Worm (Caenorhabditis elegans): ENCODE measurements around the gene F49E2.5.

F49E2.5 gene

DNA sequence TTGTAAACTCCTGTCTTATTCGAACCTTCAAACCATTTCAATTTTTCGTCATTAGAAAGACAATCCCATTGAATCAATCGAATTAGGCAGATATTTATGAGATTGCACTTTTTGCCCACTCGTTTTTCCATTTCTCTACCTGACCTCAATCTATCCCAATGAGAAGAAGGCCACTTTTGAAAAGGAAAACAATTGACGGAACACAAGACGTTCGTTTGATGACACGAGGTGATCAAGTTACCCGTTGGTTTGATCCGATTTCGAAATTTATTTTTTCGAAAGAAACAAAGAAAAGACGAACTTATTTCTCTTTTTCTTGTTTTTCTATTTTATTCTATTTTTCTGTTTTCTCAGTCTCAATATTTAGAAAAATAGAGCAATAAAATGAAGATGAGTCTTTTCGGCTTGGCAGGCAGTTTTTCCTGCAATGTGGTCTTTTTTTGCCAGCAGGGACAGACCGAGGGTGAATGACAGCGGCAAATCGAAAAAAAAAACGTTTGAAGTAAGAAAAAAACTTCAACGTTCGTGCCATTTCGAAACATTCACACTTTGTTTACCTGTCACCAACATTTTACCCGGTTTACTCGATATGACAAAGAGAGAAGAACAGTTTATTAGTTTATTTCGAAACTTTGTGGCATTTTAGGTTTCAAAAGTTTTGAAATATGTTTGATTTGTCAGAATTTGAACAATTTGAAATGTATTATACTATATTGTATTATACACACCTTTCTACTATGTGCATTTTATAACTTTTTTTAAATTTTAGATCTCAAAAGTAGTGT is 4.8 kb downstream of the F49E2.5 start:
- TF ChIP-seq blmp-1 (tag; optimal IDR thresholded peaks at IDR 0.05) (peak; percentile 53), ets-5 (GFP tag; IDR thresholded peaks at IDR 0.05) (no peak), nhr-85 (tag) (peak; percentile 59), nhr-90 (tag; optimal IDR thresholded peaks at IDR 0.05; ENCODE audit: poor library complexity) (no peak), efl-1 (optimal IDR thresholded peaks at IDR 0.05) (no peak), efl-1 (GFP tag; optimal IDR thresholded peaks at IDR 0.05 in 1 of 2) (peak in 1 of 2 experiments; percentile 64)

DNA sequence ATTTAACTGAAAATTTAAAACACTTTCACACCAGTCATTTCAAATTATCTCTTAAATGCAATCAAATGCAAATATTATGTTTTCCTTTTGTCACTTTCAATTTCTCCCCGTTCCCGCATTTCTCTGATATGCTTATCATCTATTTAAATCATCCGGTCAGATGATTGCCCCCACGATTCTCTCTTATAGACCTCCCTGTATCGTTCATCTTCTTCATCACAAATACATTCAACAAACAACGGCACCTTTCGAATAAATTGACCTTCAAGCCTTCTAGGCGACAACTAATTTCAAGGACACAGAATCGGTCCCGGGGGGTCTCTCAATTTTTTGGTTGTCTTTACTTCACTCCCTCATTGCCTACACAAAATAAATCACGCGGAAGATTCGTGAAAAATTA is 5.4 kb downstream of the F49E2.5 start:
- TF ChIP-seq nhr-85 (tag): peak; percentile 98
- TF ChIP-seq nhr-84 (tag; optimal IDR thresholded peaks at IDR 0.05): no peak
- no peak for TF ChIP-seq C34B4.2 (tag; optimal IDR thresholded peaks at IDR 0.05)
- no peak for TF ChIP-seq nhr-12 (tag; optimal IDR thresholded peaks at IDR 0.05)
- TF ChIP-seq isw-1 (GFP tag; IDR thresholded peaks at IDR 0.05): no peak
- TF ChIP-seq nhr-28 (tag; optimal IDR thresholded peaks at IDR 0.05): no peak
- peak; percentile 90 for TF ChIP-seq lin-14 (GFP tag; optimal IDR thresholded peaks at IDR 0.05)
- TF ChIP-seq nhr-90 (tag; optimal IDR thresholded peaks at IDR 0.05; ENCODE audit: poor library complexity): peak; percentile 73
- TF ChIP-seq unc-30 (tag; optimal IDR thresholded peaks at IDR 0.05): no peak
- no peak for TF ChIP-seq mab-9 (GFP tag; IDR thresholded peaks at IDR 0.05)
- peak in 1 of 2 experiments; percentile 26 for TF ChIP-seq mdl-1 (tag; optimal IDR thresholded peaks at IDR 0.05)
- peak; percentile 76 for TF ChIP-seq mep-1 (tag; optimal IDR thresholded peaks at IDR 0.05)
- TF ChIP-seq elt-2 (tag; optimal IDR thresholded peaks at IDR 0.05): peak; percentile 65
- TF ChIP-seq fkh-4 (tag; optimal IDR thresholded peaks at IDR 0.05; ENCODE audit: borderline replicate concordance): no peak
- TF ChIP-seq sup-37 (GFP tag; optimal IDR thresholded peaks at IDR 0.05): no peak
- peak; percentile 78 for TF ChIP-seq nhr-71 (tag; optimal IDR thresholded peaks at IDR 0.05)
- peak; percentile 29 for TF ChIP-seq nhr-47 (tag; optimal IDR thresholded peaks at IDR 0.05)
- no peak for TF ChIP-seq sptf-1 (tag; optimal IDR thresholded peaks at IDR 0.05)
- no peak for TF ChIP-seq unc-130 (tag; optimal IDR thresholded peaks at IDR 0.05)
- no peak for TF ChIP-seq fos-1 (tag; optimal IDR thresholded peaks at IDR 0.05)
- TF ChIP-seq ceh-82 (tag; optimal IDR thresholded peaks at IDR 0.05): no peak
- peak; percentile 55 for TF ChIP-seq tbx-2 (tag; optimal IDR thresholded peaks at IDR 0.05)
- no peak for TF ChIP-seq ces-1 (GFP tag; optimal IDR thresholded peaks at IDR 0.05)
- TF ChIP-seq lin-13 (GFP tag; optimal IDR thresholded peaks at IDR 0.05): no peak
- no peak for TF ChIP-seq Y116A8C.19 (tag; optimal IDR thresholded peaks at IDR 0.05; ENCODE audit: borderline replicate concordance)
- no peak for TF ChIP-seq ets-5 (GFP tag; IDR thresholded peaks at IDR 0.05)
- TF ChIP-seq fkh-10 (GFP tag; optimal IDR thresholded peaks at IDR 0.05): no peak
- no peak for TF ChIP-seq ceh-90 (tag; optimal IDR thresholded peaks at IDR 0.05)
- TF ChIP-seq nhr-237 (tag; optimal IDR thresholded peaks at IDR 0.05): no peak
- peak; percentile 10 to 18 for TF ChIP-seq lsy-2 (tag; optimal IDR thresholded peaks at IDR 0.05)
- TF ChIP-seq blmp-1 (tag; optimal IDR thresholded peaks at IDR 0.05): peak; percentile 98
- no peak for TF ChIP-seq unc-98 (GFP tag; IDR thresholded peaks at IDR 0.05)
- TF ChIP-seq xbp-1 (tag; optimal IDR thresholded peaks at IDR 0.05): peak; percentile 0
- no peak for TF ChIP-seq aly-2 (tag; optimal IDR thresholded peaks at IDR 0.05)
- TF ChIP-seq tlp-1 (tag; optimal IDR thresholded peaks at IDR 0.05): no peak
- peak; percentile 28; the same call in 1 of the 2 replicates for TF ChIP-seq grh-1 (GFP tag; IDR thresholded peaks at IDR 0.05)
- no peak for TF ChIP-seq alr-1 (tag; optimal IDR thresholded peaks at IDR 0.05; ENCODE audit: borderline replicate concordance)
- no peak for TF ChIP-seq fkh-8 (tag; optimal IDR thresholded peaks at IDR 0.05)
- no peak for TF ChIP-seq lin-15B (tag; optimal IDR thresholded peaks at IDR 0.05)
- peak; percentile 2 for TF ChIP-seq skn-1 (tag; optimal IDR thresholded peaks at IDR 0.05)
- no peak for TF ChIP-seq F16B12.6 (tag; optimal IDR thresholded peaks at IDR 0.05)
- no peak for TF ChIP-seq zip-4 (GFP tag; optimal IDR thresholded peaks at IDR 0.05)
- no peak for TF ChIP-seq aha-1 (tag; optimal IDR thresholded peaks at IDR 0.05)
- no peak for TF ChIP-seq hlh-17 (GFP tag; optimal IDR thresholded peaks at IDR 0.05; ENCODE audit: borderline replicate concordance)
- peak; percentile 82 for TF ChIP-seq nhr-20 (tag; optimal IDR thresholded peaks at IDR 0.05)
- TF ChIP-seq rnt-1 (tag; optimal IDR thresholded peaks at IDR 0.05): peak; percentile 31
- no peak for TF ChIP-seq snpc-4 (tag; optimal IDR thresholded peaks at IDR 0.05)
- peak; percentile 33 for TF ChIP-seq pag-3 (tag; optimal IDR thresholded peaks at IDR 0.05; ENCODE audit: borderline replicate concordance, insufficient read depth)
